Fruit fly (Drosophila melanogaster): Measurements from ENCODE around the gene CG7990.

The CG7990 gene

dm6 chrX:19158519-19159289, 43.1 kb downstream of the CG7990 start (continued):
- TF ChIP-seq dmrt11E (tag; optimal IDR thresholded peaks at IDR 0.05) (peak; percentile 19), CG10267 (tag; optimal IDR thresholded peaks at IDR 0.05) (no peak), sc (optimal IDR thresholded peaks at IDR 0.05) (no peak), sc (GFP tag; optimal IDR thresholded peaks at IDR 0.05) (no peak), Side (GFP tag; optimal IDR thresholded peaks at IDR 0.05) (no peak), CG4730 (GFP tag; IDR thresholded peaks at IDR 0.05) (no peak), PHDP (tag; optimal IDR thresholded peaks at IDR 0.05) (no peak), CG1647 (GFP tag; optimal IDR thresholded peaks at IDR 0.05) (no peak), yki (optimal IDR thresholded peaks at IDR 0.05) (no peak), h (optimal IDR thresholded peaks at IDR 0.05) (no peak), Mrtf (GFP tag; IDR thresholded peaks at IDR 0.05) (no peak), da (GFP tag; optimal IDR thresholded peaks at IDR 0.05) (no peak), CG7786 (GFP tag; optimal IDR thresholded peaks at IDR 0.05) (no peak), her (GFP tag; optimal IDR thresholded peaks at IDR 0.05) (no peak), Drgx (GFP tag; IDR thresholded peaks at IDR 0.05) (no peak), row (GFP tag; IDR thresholded peaks at IDR 0.05) (peak; percentile 8; the same call in 1 of the 3 replicates), seq (GFP tag; IDR thresholded peaks at IDR 0.05) (no peak), Med (GFP tag) (peak; percentile 50), zf30C (GFP tag; optimal IDR thresholded peaks at IDR 0.05) (no peak), gce (GFP tag; IDR thresholded peaks at IDR 0.05) (no peak)

- TF ChIP-seq Hr78 (GFP tag; optimal IDR thresholded peaks at IDR 0.05): peak in 1 of 2 experiments; percentile 67
- TF ChIP-seq CG4707 (GFP tag; optimal IDR thresholded peaks at IDR 0.05): no peak
- TF ChIP-seq chinmo (GFP tag; IDR thresholded peaks at IDR 0.05; ENCODE audit: partially characterized antibody): 0 out of 4 replicates have a peak, but pooled peaks have one; percentile 27
- TF ChIP-seq CG1529 (GFP tag; optimal IDR thresholded peaks at IDR 0.05): no peak
- no peak for TF ChIP-seq CG30403 (GFP tag; optimal IDR thresholded peaks at IDR 0.05)
Observed at dm6 chrX:19157471-19157870, 44.3 kb downstream of the CG7990 start.

- TF ChIP-seq insv (GFP tag; optimal IDR thresholded peaks at IDR 0.05) (peak in 1 of 2 experiments; percentile 2), Bteb2 (GFP tag; optimal IDR thresholded peaks at IDR 0.05) (no peak), vvl (GFP tag; IDR thresholded peaks at IDR 0.05) (peak; percentile 91), sr (GFP tag; IDR thresholded peaks at IDR 0.05) (no peak; the same call in 2 of the 3 replicates), CG7372 (GFP tag; IDR thresholded peaks at IDR 0.05) (peak; percentile 43), Drgx (GFP tag; IDR thresholded peaks at IDR 0.05) (peak; percentile 84), CG17912 (GFP tag; optimal IDR thresholded peaks at IDR 0.05) (no peak), Aef1 (GFP tag; IDR thresholded peaks at IDR 0.05) (peak; percentile 46; the same call in 2 of the 3 replicates), Camta (GFP tag; optimal IDR thresholded peaks at IDR 0.05) (no peak), CG32767 (GFP tag; IDR thresholded peaks at IDR 0.05) (peak; percentile 52; the same call in 1 of the 2 replicates), Blimp-1 (GFP tag; optimal IDR thresholded peaks at IDR 0.05) (peak; percentile 95), GATAe (GFP tag; conservative IDR thresholded peaks at IDR 0.05) (peak; percentile 35; the same call in 1 of the 2 replicates), H15 (GFP tag; IDR thresholded peaks at IDR 0.05) (peak; percentile 58; the same call in 1 of the 3 replicates), bsh (GFP tag; optimal IDR thresholded peaks at IDR 0.05) (peak; percentile 57 to 89), sisA (GFP tag; IDR thresholded peaks at IDR 0.05) (peak; percentile 69), ranshi (GFP tag; IDR thresholded peaks at IDR 0.05) (peak; percentile 82), kni (GFP tag; optimal IDR thresholded peaks at IDR 0.05) (peak; percentile 92), CG6272 (GFP tag; IDR thresholded peaks at IDR 0.05) (peak; percentile 72), Atf-2 (GFP tag; optimal IDR thresholded peaks at IDR 0.05) (no peak), HmgD (GFP tag; optimal IDR thresholded peaks at IDR 0.05) (no peak), kay (GFP tag; optimal IDR thresholded peaks at IDR 0.05) (peak; percentile 67), lab (GFP tag; optimal IDR thresholded peaks at IDR 0.05) (peak; percentile 82), TFAM (GFP tag; optimal IDR thresholded peaks at IDR 0.05) (peak; percentile 50), en (GFP tag; optimal IDR thresholded peaks at IDR 0.05) (no peak), Rfx (GFP tag; IDR thresholded peaks at IDR 0.05) (peak; percentile 87)
Observed at dm6 chrX:19155922-19156437, 45.8 kb downstream of the CG7990 start.

All from whole organism, embryonic.